Worm (Caenorhabditis elegans): ENCODE results near the gene zmp-5.

The zmp-5 gene

DNA sequence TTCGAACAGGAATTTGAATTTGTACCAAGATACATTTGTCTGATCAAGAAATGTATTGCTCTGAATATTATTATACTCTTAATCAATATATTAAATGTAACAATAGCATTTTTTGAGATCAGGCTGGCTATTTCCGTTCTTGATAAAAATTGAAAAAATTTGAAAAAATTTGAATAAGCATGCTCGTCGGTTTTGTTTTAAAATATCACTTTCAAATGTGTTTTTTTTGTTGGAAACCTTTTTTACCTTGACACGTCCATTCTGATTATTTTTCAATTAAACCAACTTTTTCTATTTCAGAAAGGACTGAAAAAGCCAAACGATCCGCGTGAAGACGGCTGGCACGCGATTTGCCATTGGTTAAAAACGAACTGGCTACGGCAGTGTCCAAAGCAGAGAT, 31.6 kb downstream of the zmp-5 start, which contains the start of gene adt-1:
Gene adt-1, plus strand, starts transcription at position 301 of the 400 bp plus-strand sequence.
- TF ChIP-seq hlh-1 (tag; optimal IDR thresholded peaks at IDR 0.05) (no peak), flh-1 (GFP tag; optimal IDR thresholded peaks at IDR 0.05) (no peak), blmp-1 (tag; optimal IDR thresholded peaks at IDR 0.05) (no peak), snpc-4 (tag; optimal IDR thresholded peaks at IDR 0.05) (no peak), elt-3 (tag; optimal IDR thresholded peaks at IDR 0.05) (no peak), sptf-1 (tag; optimal IDR thresholded peaks at IDR 0.05) (no peak), drap-1 (GFP tag; optimal IDR thresholded peaks at IDR 0.05) (no peak), lsy-2 (tag; optimal IDR thresholded peaks at IDR 0.05) (no peak), elt-1 (tag; optimal IDR thresholded peaks at IDR 0.05; ENCODE audit: borderline replicate concordance, insufficient read depth) (no peak), ceh-39 (tag; optimal IDR thresholded peaks at IDR 0.05) (no peak), sem-2 (GFP tag; optimal IDR thresholded peaks at IDR 0.05) (no peak), ceh-43 (GFP tag; optimal IDR thresholded peaks at IDR 0.05) (no peak), bed-3 (GFP tag; optimal IDR thresholded peaks at IDR 0.05) (no peak), unc-39 (tag; optimal IDR thresholded peaks at IDR 0.05) (no peak), ces-1 (GFP tag; optimal IDR thresholded peaks at IDR 0.05) (no peak), tbx-8 (GFP tag; optimal IDR thresholded peaks at IDR 0.05) (no peak), lin-13 (tag; optimal IDR thresholded peaks at IDR 0.05) (no peak), pha-4 (tag; optimal IDR thresholded peaks at IDR 0.05) (no peak)

DNA sequence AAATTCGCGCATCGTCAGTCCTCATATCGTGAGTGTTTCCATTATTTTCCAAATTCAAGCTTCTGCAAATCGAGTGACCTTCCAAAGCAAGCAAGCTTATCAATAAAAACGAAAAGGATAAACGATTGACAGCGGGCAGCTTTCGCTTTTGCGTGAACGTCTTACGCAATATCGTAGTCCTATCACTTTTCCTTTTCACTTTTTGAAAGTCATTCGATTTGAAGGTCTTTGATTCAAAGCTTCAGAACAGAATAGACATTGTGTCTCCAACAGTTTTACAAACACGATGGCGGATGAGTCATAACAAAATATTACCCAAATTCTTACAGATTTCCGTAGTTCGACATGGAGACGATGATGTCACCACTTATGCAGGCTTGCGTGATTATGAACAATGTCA, 32.7 kb downstream of the zmp-5 start:
- TF ChIP-seq blmp-1 (tag; optimal IDR thresholded peaks at IDR 0.05) (peak; percentile 66), hlh-1 (tag; optimal IDR thresholded peaks at IDR 0.05) (no peak), elt-1 (tag; optimal IDR thresholded peaks at IDR 0.05; ENCODE audit: borderline replicate concordance, insufficient read depth) (no peak)

DNA sequence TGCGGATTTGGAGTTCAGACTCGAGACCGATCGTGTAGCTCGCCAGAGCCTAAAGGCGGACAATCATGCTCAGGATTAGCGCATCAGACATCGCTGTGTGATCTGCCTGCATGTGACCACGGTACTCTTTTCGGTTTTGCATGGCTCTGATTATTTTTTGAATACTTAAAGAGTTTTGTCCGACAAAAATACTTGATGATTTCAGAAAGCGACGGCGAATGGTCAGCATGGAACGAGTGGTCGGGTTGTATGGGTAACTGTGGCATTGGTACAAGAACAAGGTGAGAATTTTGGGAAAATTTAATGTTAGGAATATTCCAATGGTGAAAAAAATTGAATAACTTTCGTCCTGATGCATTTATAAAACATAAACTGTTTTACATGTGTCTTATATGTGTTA, 40.6 kb downstream of the zmp-5 start:
- TF ChIP-seq nhr-12 (tag; optimal IDR thresholded peaks at IDR 0.05) (no peak), nhr-28 (tag; optimal IDR thresholded peaks at IDR 0.05) (no peak), ceh-43 (GFP tag; optimal IDR thresholded peaks at IDR 0.05) (no peak)

DNA sequence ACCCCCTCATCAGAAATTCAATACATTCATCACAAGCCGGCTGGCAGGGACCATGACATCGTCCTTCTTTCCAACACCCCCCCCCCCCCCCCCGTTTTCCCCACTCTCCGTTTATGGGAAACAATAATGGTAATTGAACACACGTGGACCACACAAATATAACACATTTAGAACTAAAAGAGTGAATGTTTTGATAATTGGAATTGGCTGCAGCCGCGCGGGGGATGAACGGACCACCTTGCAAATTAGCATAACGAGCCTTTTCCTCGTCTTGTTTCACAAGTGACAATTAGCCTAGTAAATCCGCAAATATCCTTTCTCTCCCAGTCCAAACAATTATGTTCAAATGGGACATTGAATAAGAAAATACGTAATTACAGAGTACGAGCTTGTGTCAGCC, 41.7 kb downstream of the zmp-5 start:
- peak; percentile 30 for TF ChIP-seq ztf-11 (tag; optimal IDR thresholded peaks at IDR 0.05)
- no peak for TF ChIP-seq blmp-1 (tag; optimal IDR thresholded peaks at IDR 0.05)
- TF ChIP-seq nhr-237 (tag; optimal IDR thresholded peaks at IDR 0.05) = no peak
- no peak for TF ChIP-seq mab-5 (tag; optimal IDR thresholded peaks at IDR 0.05)
- peak; percentile 88 for TF ChIP-seq ceh-43 (GFP tag; optimal IDR thresholded peaks at IDR 0.05)
- peak; percentile 77 for TF ChIP-seq sptf-1 (tag; optimal IDR thresholded peaks at IDR 0.05)
- TF ChIP-seq drap-1 (GFP tag; optimal IDR thresholded peaks at IDR 0.05) = no peak
- no peak for TF ChIP-seq snpc-4 (tag; optimal IDR thresholded peaks at IDR 0.05)
- TF ChIP-seq zip-8 (tag; optimal IDR thresholded peaks at IDR 0.05) = no peak
- TF ChIP-seq mep-1 (tag; optimal IDR thresholded peaks at IDR 0.05) = no peak
- no peak for TF ChIP-seq hlh-1 (tag; optimal IDR thresholded peaks at IDR 0.05)
- TF ChIP-seq nhr-2 (tag; optimal IDR thresholded peaks at IDR 0.05) = peak; percentile 40
- peak; percentile 85 for TF ChIP-seq ces-1 (GFP tag; optimal IDR thresholded peaks at IDR 0.05)
- no peak for TF ChIP-seq lin-13 (tag; optimal IDR thresholded peaks at IDR 0.05)
- peak; percentile 7 for TF ChIP-seq cnd-1 (tag; optimal IDR thresholded peaks at IDR 0.05)
- TF ChIP-seq ham-2 (GFP tag; optimal IDR thresholded peaks at IDR 0.05) = peak; percentile 68
- no peak for TF ChIP-seq elt-3 (tag; optimal IDR thresholded peaks at IDR 0.05)
- TF ChIP-seq nhr-76 (tag; optimal IDR thresholded peaks at IDR 0.05) = no peak
- peak; percentile 82 for TF ChIP-seq mls-2 (tag; optimal IDR thresholded peaks at IDR 0.05)

DNA sequence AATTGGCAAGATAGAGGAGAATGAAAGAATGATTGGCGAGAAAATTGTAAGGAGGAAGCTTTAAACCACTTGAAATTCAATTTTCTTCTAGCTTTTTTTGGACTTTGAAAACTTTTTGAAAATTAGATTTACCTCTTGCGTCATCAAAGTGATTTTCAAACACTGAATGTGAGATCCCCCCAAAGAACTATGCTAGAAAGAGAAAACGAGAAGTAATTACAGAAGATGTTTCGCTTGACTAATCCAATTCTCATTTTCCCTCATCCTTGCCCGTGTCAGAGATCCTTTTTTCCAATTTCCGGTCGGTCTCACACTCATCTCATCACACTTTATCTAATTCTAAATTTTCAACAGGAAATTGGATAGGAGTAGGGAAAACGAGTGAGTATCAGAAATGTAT, 43.0 kb downstream of the zmp-5 start:
- TF ChIP-seq cnd-1 (tag; optimal IDR thresholded peaks at IDR 0.05) (no peak), ces-1 (GFP tag; optimal IDR thresholded peaks at IDR 0.05) (peak; percentile 86), hlh-1 (tag; optimal IDR thresholded peaks at IDR 0.05) (no peak), elt-1 (tag; optimal IDR thresholded peaks at IDR 0.05; ENCODE audit: borderline replicate concordance, insufficient read depth) (no peak), drap-1 (GFP tag; optimal IDR thresholded peaks at IDR 0.05) (no peak), unc-39 (tag; optimal IDR thresholded peaks at IDR 0.05) (no peak), mep-1 (tag; optimal IDR thresholded peaks at IDR 0.05) (no peak), zip-8 (tag; optimal IDR thresholded peaks at IDR 0.05) (peak; percentile 40), nhr-12 (tag; optimal IDR thresholded peaks at IDR 0.05) (no peak)

DNA sequence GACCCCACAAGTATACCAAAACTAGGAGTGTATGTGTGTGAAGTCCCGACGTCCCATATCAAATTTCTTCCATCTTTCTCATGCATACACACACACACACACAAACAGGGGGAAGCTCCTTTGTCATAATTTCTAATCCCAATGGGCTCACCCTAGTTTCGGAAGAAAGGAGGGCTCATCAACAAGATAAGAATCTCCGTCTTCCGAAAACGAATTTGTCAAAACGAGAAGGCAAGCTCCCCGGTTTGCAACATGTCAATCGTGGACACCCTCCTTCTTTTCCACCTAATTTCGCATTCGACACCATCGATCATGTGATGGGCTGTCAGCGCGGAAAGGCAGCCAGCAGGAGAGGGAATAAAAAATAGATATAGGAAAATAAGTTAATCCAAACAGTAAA, 43.4 kb downstream of the zmp-5 start:
- no peak for TF ChIP-seq ham-2 (GFP tag; optimal IDR thresholded peaks at IDR 0.05)
- no peak for TF ChIP-seq cnd-1 (tag; optimal IDR thresholded peaks at IDR 0.05)
- no peak for TF ChIP-seq nhr-12 (tag; optimal IDR thresholded peaks at IDR 0.05)
- no peak for TF ChIP-seq ceh-83 (GFP tag; optimal IDR thresholded peaks at IDR 0.05)
- TF ChIP-seq nhr-76 (tag; optimal IDR thresholded peaks at IDR 0.05) = no peak
- TF ChIP-seq ceh-39 (tag; optimal IDR thresholded peaks at IDR 0.05) = no peak
- no peak for TF ChIP-seq snpc-4 (tag; optimal IDR thresholded peaks at IDR 0.05)
- peak; percentile 62 for TF ChIP-seq elt-1 (tag; optimal IDR thresholded peaks at IDR 0.05; ENCODE audit: borderline replicate concordance, insufficient read depth)
- TF ChIP-seq blmp-1 (tag; optimal IDR thresholded peaks at IDR 0.05) = no peak
- TF ChIP-seq mab-5 (tag; optimal IDR thresholded peaks at IDR 0.05) = peak; percentile 34
- peak; percentile 97 for TF ChIP-seq unc-62 (GFP tag; optimal IDR thresholded peaks at IDR 0.05)
- no peak for TF ChIP-seq lsy-2 (tag; optimal IDR thresholded peaks at IDR 0.05)
- TF ChIP-seq mep-1 (tag; optimal IDR thresholded peaks at IDR 0.05) = peak; percentile 19
- TF ChIP-seq tbx-8 (GFP tag; optimal IDR thresholded peaks at IDR 0.05) = no peak
- TF ChIP-seq lin-13 (tag; optimal IDR thresholded peaks at IDR 0.05) = no peak
- no peak for TF ChIP-seq bed-3 (GFP tag; optimal IDR thresholded peaks at IDR 0.05)

Measured in whole organism, mixed stage, embryonic.